Worm (Caenorhabditis elegans) whole organism, late embryonic: ENCODE results near the gene F13H10.3.

Source experiments
- pat-9 ChIP-seq: fragments of 200-800 bp; sonication (Bioruptor generic); optimal IDR thresholded peaks from 2 replicates; lab custom pipeline; 2018; ENCODE audit warnings: mild to moderate bottlenecking, missing genetic modification characterization, moderate library complexity, missing compliant biosample characterization
- pqm-1 ChIP-seq: sonication (generic microtip); optimal IDR thresholded peaks from 2 replicates; lab custom pipeline; 2016; ENCODE audit warnings: missing genetic modification characterization, missing compliant biosample characterization
- ref-2 ChIP-seq: sonication (generic microtip); optimal IDR thresholded peaks from 2 replicates; lab custom pipeline; 2016; ENCODE audit warnings: missing genetic modification characterization, missing compliant biosample characterization
- ttx-3 ChIP-seq: sonication (generic microtip); optimal IDR thresholded peaks from 2 replicates; lab custom pipeline; 2016; ENCODE audit warnings: missing genetic modification reagents, missing genetic modification characterization, missing compliant biosample characterization

- no peak for TF ChIP-seq ref-2 (tag; lab: Kevin White, UChicago)
- no peak for TF ChIP-seq pat-9
- TF ChIP-seq ttx-3 (tag; lab: Kevin White, UChicago), result no peak
- no peak for TF ChIP-seq pqm-1 (tag; lab: Kevin White, UChicago)
Observed at ce11 chrIV:11038665-11039064, 22.9 kb upstream of the F13H10.3 start.
